Worm (Caenorhabditis elegans) whole organism, L4/young adult: ENCODE results near the gene rml-4.

ENCODE experiments used
- W03F9.2 ChIP-seq: fragments of 150-350 bp; optimal IDR thresholded peaks from 2 replicates; lab custom pipeline; 2014; ENCODE audit warnings: missing biosample characterization, missing genetic modification characterization
- dao-5 ChIP-seq: sonication (generic microtip); optimal IDR thresholded peaks from 2 replicates; lab custom pipeline; 2016; ENCODE audit warnings: missing genotype, missing genetic modification characterization, moderate library complexity, missing compliant biosample characterization
- him-1 ChIP-seq: sonication (generic microtip); optimal IDR thresholded peaks from 2 replicates; lab custom pipeline; 2016; ENCODE audit warnings: missing genotype, missing genetic modification reagents, missing genetic modification characterization, missing compliant biosample characterization

DNA sequence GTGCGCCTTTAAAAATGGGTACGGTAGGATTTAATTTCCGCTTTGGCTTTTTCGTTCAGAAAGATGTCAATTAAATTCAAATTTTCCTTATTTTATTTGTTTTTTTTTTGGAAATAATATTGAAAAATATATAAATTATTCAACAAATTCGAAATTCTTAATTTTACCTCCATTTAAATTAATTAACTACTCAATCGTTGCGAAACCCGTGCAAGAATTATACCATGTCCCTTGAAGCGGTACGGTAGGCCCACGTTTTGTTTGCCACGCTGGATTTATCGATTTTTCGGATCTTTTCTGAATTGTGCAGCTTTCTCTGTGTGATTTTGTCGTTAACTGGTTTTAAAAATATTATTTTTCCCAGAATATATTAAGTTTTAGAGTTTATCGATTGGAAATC lies 25.6 kb downstream of the rml-4 start, which contains the start of gene Y52E8A.2:
- no peak for TF ChIP-seq him-1
- TF ChIP-seq W03F9.2 (tag; lab: Kevin White, UChicago), result no peak
- no peak for TF ChIP-seq dao-5 (tag; lab: Kevin White, UChicago)
